Worm (Caenorhabditis elegans): ENCODE measurements around the gene rnp-4.

Gene rnp-4

ce11 chrIII:4367649-4368048 is 38.4 kb upstream of the rnp-4 start, which contains the start of gene ckb-2:
TSS of gene ckb-2 (plus strand) at chrIII:4367949.
- TF ChIP-seq nhr-76 (tag; optimal IDR thresholded peaks at IDR 0.05) (no peak), unc-62 (GFP tag; optimal IDR thresholded peaks at IDR 0.05) (no peak), nhr-28 (tag; optimal IDR thresholded peaks at IDR 0.05) (no peak), lsy-2 (tag; optimal IDR thresholded peaks at IDR 0.05) (no peak), cnd-1 (tag; optimal IDR thresholded peaks at IDR 0.05) (no peak), sptf-1 (tag; optimal IDR thresholded peaks at IDR 0.05) (no peak), bed-3 (GFP tag; optimal IDR thresholded peaks at IDR 0.05) (no peak), nhr-12 (tag; optimal IDR thresholded peaks at IDR 0.05) (no peak), mab-5 (tag; optimal IDR thresholded peaks at IDR 0.05) (no peak), lin-13 (tag; optimal IDR thresholded peaks at IDR 0.05) (no peak), ceh-83 (GFP tag; optimal IDR thresholded peaks at IDR 0.05) (no peak), nhr-2 (tag; optimal IDR thresholded peaks at IDR 0.05) (no peak), nhr-237 (tag; optimal IDR thresholded peaks at IDR 0.05) (no peak)

DNA sequence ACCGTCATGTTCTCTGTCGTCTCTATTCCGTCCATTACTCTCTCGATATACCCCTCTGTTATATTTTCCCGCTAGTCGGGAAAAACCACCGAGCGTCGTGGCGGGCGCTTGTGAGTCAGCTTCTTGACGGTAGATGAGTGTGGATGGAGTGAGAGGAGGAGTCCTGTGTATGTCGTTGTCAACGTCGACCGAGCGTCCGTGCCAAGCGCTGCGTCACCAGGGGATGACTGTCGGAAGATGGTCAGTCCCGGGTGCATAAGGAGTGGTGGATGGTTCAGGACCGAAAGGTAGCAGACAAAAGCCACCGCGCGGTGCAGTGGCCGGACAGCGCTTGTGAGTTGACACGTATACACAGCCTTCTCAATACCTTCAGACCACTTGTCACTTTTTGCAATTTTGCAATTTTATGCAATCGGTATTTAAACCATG is 36.7 kb upstream of the rnp-4 start:
- peak; percentile 80 for TF ChIP-seq sptf-1 (tag; optimal IDR thresholded peaks at IDR 0.05)
- TF ChIP-seq sem-2 (GFP tag; optimal IDR thresholded peaks at IDR 0.05): peak; percentile 50
- peak; percentile 68 for TF ChIP-seq M03D4.4 (tag; optimal IDR thresholded peaks at IDR 0.05)
- peak; percentile 53 for TF ChIP-seq ceh-43 (GFP tag; optimal IDR thresholded peaks at IDR 0.05)
- peak; percentile 88 for TF ChIP-seq mls-2 (tag; optimal IDR thresholded peaks at IDR 0.05)
- peak; percentile 73 for TF ChIP-seq cnd-1 (tag; optimal IDR thresholded peaks at IDR 0.05)
- peak; percentile 36 for TF ChIP-seq flh-1 (GFP tag; optimal IDR thresholded peaks at IDR 0.05)
- TF ChIP-seq drap-1 (GFP tag; optimal IDR thresholded peaks at IDR 0.05): peak; percentile 68
- TF ChIP-seq ham-2 (GFP tag; optimal IDR thresholded peaks at IDR 0.05): peak; percentile 79
- peak; percentile 43 for TF ChIP-seq bed-3 (GFP tag; optimal IDR thresholded peaks at IDR 0.05)
- peak; percentile 7 for TF ChIP-seq lsy-2 (tag; optimal IDR thresholded peaks at IDR 0.05)
- peak; percentile 73 for TF ChIP-seq unc-120 (tag; optimal IDR thresholded peaks at IDR 0.05; ENCODE audit: poor library complexity, severe bottlenecking)
- TF ChIP-seq lin-32 (GFP tag; optimal IDR thresholded peaks at IDR 0.05): peak; percentile 32
- TF ChIP-seq ceh-83 (GFP tag; optimal IDR thresholded peaks at IDR 0.05): peak; percentile 78

DNA sequence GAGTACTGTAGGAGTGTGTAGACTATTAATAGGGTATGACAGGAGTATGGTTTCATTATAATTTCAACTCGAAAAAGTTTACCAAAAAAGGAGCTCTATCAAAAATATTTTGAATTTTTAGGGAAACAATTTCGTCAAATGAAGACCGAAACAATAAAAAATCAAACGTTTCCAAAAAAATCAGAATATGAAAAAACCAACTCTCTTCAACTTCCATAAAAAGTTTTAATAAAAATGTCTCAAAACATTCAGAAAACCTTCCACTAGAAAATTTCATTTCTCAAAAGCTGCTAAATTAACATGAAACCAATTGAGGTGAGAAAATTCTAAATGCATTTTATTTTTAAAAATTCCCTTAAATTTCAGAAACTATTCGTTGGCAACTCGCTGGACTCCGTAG is 35.5 kb upstream of the rnp-4 start, which contains the start of gene ckb-3:
Gene ckb-3 (plus strand): TSS at position 301 of the 400 bp plus-strand sequence.
- no peak for TF ChIP-seq ceh-43 (GFP tag; optimal IDR thresholded peaks at IDR 0.05)
- TF ChIP-seq ham-2 (GFP tag; optimal IDR thresholded peaks at IDR 0.05): no peak
- no peak for TF ChIP-seq mab-5 (tag; optimal IDR thresholded peaks at IDR 0.05)
- no peak for TF ChIP-seq lin-13 (tag; optimal IDR thresholded peaks at IDR 0.05)
- no peak for TF ChIP-seq lin-32 (GFP tag; optimal IDR thresholded peaks at IDR 0.05)
- TF ChIP-seq mep-1 (tag; optimal IDR thresholded peaks at IDR 0.05): no peak
- TF ChIP-seq cnd-1 (tag; optimal IDR thresholded peaks at IDR 0.05): no peak
- no peak for TF ChIP-seq elt-1 (tag; optimal IDR thresholded peaks at IDR 0.05; ENCODE audit: borderline replicate concordance, insufficient read depth)
- TF ChIP-seq lsy-2 (tag; optimal IDR thresholded peaks at IDR 0.05): no peak
- no peak for TF ChIP-seq pha-4 (tag; optimal IDR thresholded peaks at IDR 0.05)
- no peak for TF ChIP-seq blmp-1 (tag; optimal IDR thresholded peaks at IDR 0.05)
- no peak for TF ChIP-seq mls-2 (tag; optimal IDR thresholded peaks at IDR 0.05)
- TF ChIP-seq nhr-28 (tag; optimal IDR thresholded peaks at IDR 0.05): no peak

DNA sequence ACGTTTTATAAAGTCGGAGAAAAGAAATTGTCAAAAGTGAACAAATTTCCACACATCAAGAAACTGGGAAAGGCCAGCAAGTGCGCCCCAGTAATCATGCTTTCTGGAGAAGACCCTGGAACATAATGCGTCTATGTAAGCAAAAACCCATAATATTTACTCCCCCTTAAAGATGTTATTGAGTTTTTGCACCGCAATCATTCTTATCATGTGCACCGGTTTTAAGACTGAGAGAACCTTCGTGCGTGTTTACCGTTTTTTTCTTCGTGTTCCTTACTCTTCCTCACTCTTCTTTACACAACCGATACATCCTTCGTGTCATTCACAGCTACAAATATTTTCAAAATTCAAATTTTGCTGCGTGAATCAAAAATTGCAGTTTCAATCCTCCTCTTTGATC is 33.2 kb upstream of the rnp-4 start:
- TF ChIP-seq ceh-83 (GFP tag; optimal IDR thresholded peaks at IDR 0.05) (no peak), unc-62 (GFP tag; optimal IDR thresholded peaks at IDR 0.05) (no peak), tbx-8 (GFP tag; optimal IDR thresholded peaks at IDR 0.05) (no peak), drap-1 (GFP tag; optimal IDR thresholded peaks at IDR 0.05) (no peak), ceh-43 (GFP tag; optimal IDR thresholded peaks at IDR 0.05) (no peak), hlh-1 (tag; optimal IDR thresholded peaks at IDR 0.05) (no peak), sptf-1 (tag; optimal IDR thresholded peaks at IDR 0.05) (no peak), unc-39 (tag; optimal IDR thresholded peaks at IDR 0.05) (no peak), pha-4 (tag; optimal IDR thresholded peaks at IDR 0.05) (no peak), flh-1 (GFP tag; optimal IDR thresholded peaks at IDR 0.05) (no peak)

ce11 chrIII:4374854-4375253 is 31.2 kb upstream of the rnp-4 start, which contains the start of gene pals-26:
TSS of gene pals-26 (plus strand) at chrIII:4375154.
- TF ChIP-seq zip-8 (tag; optimal IDR thresholded peaks at IDR 0.05) (no peak), nhr-237 (tag; optimal IDR thresholded peaks at IDR 0.05) (no peak), nhr-76 (tag; optimal IDR thresholded peaks at IDR 0.05) (no peak), nhr-2 (tag; optimal IDR thresholded peaks at IDR 0.05) (no peak), nhr-12 (tag; optimal IDR thresholded peaks at IDR 0.05) (no peak), unc-39 (tag; optimal IDR thresholded peaks at IDR 0.05) (no peak), sem-2 (GFP tag; optimal IDR thresholded peaks at IDR 0.05) (no peak), elt-1 (tag; optimal IDR thresholded peaks at IDR 0.05; ENCODE audit: borderline replicate concordance, insufficient read depth) (no peak), ceh-39 (tag; optimal IDR thresholded peaks at IDR 0.05) (no peak), snpc-4 (tag; optimal IDR thresholded peaks at IDR 0.05) (no peak), cnd-1 (tag; optimal IDR thresholded peaks at IDR 0.05) (no peak)

Measured in whole organism, mixed stage, embryonic.